Worm (Caenorhabditis elegans): ENCODE data around the gene dmsr-11.

Gene dmsr-11

DNA sequence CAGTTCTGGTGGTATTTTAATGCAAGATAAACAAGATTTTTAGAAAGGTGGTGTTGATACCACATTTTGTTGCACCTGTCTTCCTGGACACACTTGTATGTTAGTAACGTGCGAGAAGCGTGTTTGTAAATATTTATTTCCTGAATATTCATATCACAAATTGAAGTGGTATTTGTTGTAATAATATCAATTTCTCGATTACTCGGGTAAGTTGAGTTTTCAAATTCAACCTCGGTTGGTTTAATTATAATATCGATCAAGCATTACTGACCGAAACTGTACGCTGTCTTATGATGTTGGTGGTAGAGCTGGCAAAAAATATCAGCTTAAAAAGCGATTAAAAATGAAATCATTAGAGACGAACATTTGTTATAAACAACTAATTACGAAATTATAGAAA lies at the start of gene dmsr-11:
dmsr-11 (minus strand) TSS at position 101 of the 400 bp plus-strand sequence.
- no peak for TF ChIP-seq C34B4.2 (tag; optimal IDR thresholded peaks at IDR 0.05)
- TF ChIP-seq fkh-10 (GFP tag; optimal IDR thresholded peaks at IDR 0.05) = no peak
- no peak for TF ChIP-seq mef-2 (tag; optimal IDR thresholded peaks at IDR 0.05)
- TF ChIP-seq sup-37 (GFP tag; optimal IDR thresholded peaks at IDR 0.05) = no peak
- no peak for TF ChIP-seq ceh-82 (tag; optimal IDR thresholded peaks at IDR 0.05)
- TF ChIP-seq nhr-19 (GFP tag; conservative IDR thresholded peaks at IDR 0.05) = no peak
- no peak for TF ChIP-seq nhr-85 (tag)
- TF ChIP-seq swsn-7 (tag; optimal IDR thresholded peaks at IDR 0.05) = no peak
- TF ChIP-seq zag-1 (tag; optimal IDR thresholded peaks at IDR 0.05) = no peak
- no peak for TF ChIP-seq lin-15B (tag; optimal IDR thresholded peaks at IDR 0.05)
- no peak for TF ChIP-seq dpl-1 (GFP tag; optimal IDR thresholded peaks at IDR 0.05)
- TF ChIP-seq lin-13 (GFP tag; optimal IDR thresholded peaks at IDR 0.05) = no peak
- TF ChIP-seq ztf-4 (tag; optimal IDR thresholded peaks at IDR 0.05) = no peak
- TF ChIP-seq alr-1 (tag; optimal IDR thresholded peaks at IDR 0.05; ENCODE audit: borderline replicate concordance) = no peak
- TF ChIP-seq sox-4 (tag; optimal IDR thresholded peaks at IDR 0.05) = no peak

DNA sequence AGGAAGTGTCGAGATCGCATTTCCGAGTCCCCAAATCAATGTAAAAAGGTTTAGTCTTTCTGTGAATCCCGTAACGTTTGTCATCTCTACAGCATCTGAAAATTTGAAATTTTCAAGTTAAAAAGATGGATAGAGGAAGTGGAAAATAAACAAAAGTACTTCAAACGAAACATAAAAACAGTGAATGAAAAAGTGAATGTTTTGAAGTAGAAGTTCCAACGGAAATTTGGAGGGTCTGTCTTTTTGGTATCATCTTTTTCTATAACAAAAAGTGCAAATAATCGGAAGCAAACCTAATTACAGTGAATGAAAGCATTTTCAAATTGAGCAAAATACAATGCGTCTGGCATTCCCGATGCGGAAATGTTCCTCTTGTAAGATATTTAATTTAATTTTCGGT lies 42.6 kb upstream of the dmsr-11 start, which contains the start of gene lgc-54:
lgc-54 (minus strand) TSS at position 101 of the 400 bp plus-strand sequence.
- no peak for TF ChIP-seq C16A3.4 (tag; optimal IDR thresholded peaks at IDR 0.05)

DNA sequence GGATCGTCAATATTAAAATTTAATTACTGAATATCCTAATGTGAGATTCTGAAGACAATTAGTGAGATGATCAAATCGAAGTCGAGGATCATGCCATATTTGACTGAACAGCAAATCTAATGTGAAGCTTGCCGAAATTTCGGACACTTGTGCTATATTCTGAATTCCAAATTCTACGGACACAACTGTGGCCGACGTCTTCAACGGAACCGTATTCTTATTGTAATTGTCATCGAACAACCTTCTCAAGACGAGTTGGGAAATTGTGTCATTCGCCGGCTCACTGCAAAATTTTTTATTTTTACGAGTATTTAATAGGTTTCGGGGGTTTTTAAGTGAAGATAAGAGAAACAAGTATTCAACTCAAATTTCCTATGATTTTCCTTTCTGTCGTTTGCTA lies 38.5 kb upstream of the dmsr-11 start, which contains the start of gene T15B7.1:
T15B7.1 (plus strand) TSS at position 301 of the 400 bp plus-strand sequence.
- TF ChIP-seq efl-1 (optimal IDR thresholded peaks at IDR 0.05) = no peak
- TF ChIP-seq efl-1 (GFP tag; optimal IDR thresholded peaks at IDR 0.05 in 1 of 2) = peak in 1 of 2 experiments; percentile 25
- no peak for TF ChIP-seq ceh-90 (tag; optimal IDR thresholded peaks at IDR 0.05)

DNA sequence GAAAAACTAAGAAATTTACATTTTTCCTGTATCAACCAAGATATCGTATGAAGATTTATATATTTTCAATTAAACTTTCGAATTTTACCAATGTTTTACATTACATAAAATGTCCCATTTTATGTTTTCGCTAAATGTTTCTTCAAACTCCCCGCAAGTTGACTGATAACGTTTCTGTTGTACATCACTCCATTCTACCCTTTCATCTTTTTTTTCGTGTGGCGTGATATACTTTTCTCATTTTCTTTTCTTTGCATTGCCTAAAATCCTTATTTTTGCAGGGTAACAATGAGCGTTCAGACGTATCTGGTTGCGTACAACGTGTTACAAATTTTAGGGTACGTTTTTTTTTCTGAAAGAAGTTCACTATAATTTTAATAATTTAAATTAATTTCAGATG lies 35.1 kb upstream of the dmsr-11 start, which contains the start of gene hpo-8:
hpo-8 (plus strand) TSS at position 282 of the 400 bp plus-strand sequence.
- no peak for TF ChIP-seq lin-39 (tag; optimal IDR thresholded peaks at IDR 0.05)
- TF ChIP-seq efl-1 (optimal IDR thresholded peaks at IDR 0.05) = no peak
- peak in 1 of 2 experiments; percentile 89 for TF ChIP-seq efl-1 (GFP tag; optimal IDR thresholded peaks at IDR 0.05 in 1 of 2)

DNA sequence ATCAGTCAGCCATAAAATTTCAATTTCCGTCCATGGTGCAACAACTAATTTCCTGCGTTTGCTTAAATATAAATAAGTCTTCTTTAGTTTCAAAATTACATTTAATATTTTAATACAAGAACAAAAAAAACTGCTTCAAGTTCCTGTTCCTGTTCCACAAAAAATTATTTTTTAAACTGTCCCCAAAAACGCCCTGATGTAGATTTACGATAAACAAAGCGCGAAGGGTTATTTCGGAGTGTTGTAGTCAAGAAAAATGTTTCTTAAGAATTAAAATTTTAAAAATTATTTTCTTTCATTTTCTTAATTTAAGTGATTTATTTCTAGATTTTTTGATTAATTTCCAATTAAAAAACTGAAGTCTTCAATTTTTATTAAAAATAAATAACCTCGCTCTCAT lies 34.7 kb upstream of the dmsr-11 start, which contains the start of gene T15B7.15:
T15B7.15 (minus strand) TSS at position 67 of the 400 bp plus-strand sequence.
- TF ChIP-seq C16A3.4 (tag; optimal IDR thresholded peaks at IDR 0.05) (peak; percentile 31), ceh-82 (tag; optimal IDR thresholded peaks at IDR 0.05) (peak in 2 of 3 experiments; percentile 11 to 33), lsy-2 (tag; optimal IDR thresholded peaks at IDR 0.05) (peak; percentile 25 to 71), pag-3 (tag; optimal IDR thresholded peaks at IDR 0.05; ENCODE audit: borderline replicate concordance, insufficient read depth) (no peak), fos-1 (tag; optimal IDR thresholded peaks at IDR 0.05) (no peak), aha-1 (tag; optimal IDR thresholded peaks at IDR 0.05) (no peak), rnt-1 (tag; optimal IDR thresholded peaks at IDR 0.05) (peak; percentile 30), xbp-1 (tag; optimal IDR thresholded peaks at IDR 0.05) (peak; percentile 20), lin-15B (tag; optimal IDR thresholded peaks at IDR 0.05) (peak; percentile 51), elt-3 (tag; optimal IDR thresholded peaks at IDR 0.05) (peak in 1 of 6 experiments; percentile 1), irx-1 (tag; optimal IDR thresholded peaks at IDR 0.05) (peak; percentile 20), efl-1 (optimal IDR thresholded peaks at IDR 0.05) (peak; percentile 32 to 83), efl-1 (GFP tag; optimal IDR thresholded peaks at IDR 0.05 in 1 of 2) (peak; percentile 84 to 97), swsn-7 (tag; optimal IDR thresholded peaks at IDR 0.05) (peak; percentile 36), mep-1 (tag; optimal IDR thresholded peaks at IDR 0.05) (peak; percentile 36), dpl-1 (GFP tag; optimal IDR thresholded peaks at IDR 0.05) (peak; percentile 72 to 88 (median 82)), nhr-85 (tag) (peak; percentile 53), snu-23 (GFP tag; optimal IDR thresholded peaks at IDR 0.05) (peak; percentile 42), hpl-2 (GFP tag; optimal IDR thresholded peaks at IDR 0.05) (no peak), lin-39 (tag; optimal IDR thresholded peaks at IDR 0.05) (peak; percentile 21), nhr-47 (tag; optimal IDR thresholded peaks at IDR 0.05) (peak; percentile 53), efl-3 (GFP tag; optimal IDR thresholded peaks at IDR 0.05) (no peak), lin-14 (GFP tag; optimal IDR thresholded peaks at IDR 0.05) (peak; percentile 50), blmp-1 (tag; optimal IDR thresholded peaks at IDR 0.05) (peak; percentile 19), tbx-2 (tag; optimal IDR thresholded peaks at IDR 0.05) (peak; percentile 18), lin-35 (GFP tag; optimal IDR thresholded peaks at IDR 0.05) (peak; percentile 67 to 87), fkh-8 (tag; optimal IDR thresholded peaks at IDR 0.05) (no peak), nhr-20 (tag; optimal IDR thresholded peaks at IDR 0.05) (peak; percentile 21), nhr-19 (GFP tag; conservative IDR thresholded peaks at IDR 0.05) (peak; percentile 44), dsc-1 (tag; optimal IDR thresholded peaks at IDR 0.05) (peak; percentile 21), sup-37 (GFP tag; optimal IDR thresholded peaks at IDR 0.05) (no peak), skn-1 (tag; optimal IDR thresholded peaks at IDR 0.05) (peak; percentile 57), nhr-71 (tag; optimal IDR thresholded peaks at IDR 0.05) (peak; percentile 50)
